Fruit fly (Drosophila melanogaster) whole organism, embryonic: Measurements from ENCODE around the gene ND-30.

ENCODE experiments used
- BEAF-32 ChIP-seq: fragments of 200-800 bp; sonication (Bioruptor generic); optimal IDR thresholded peaks from 3 replicates; lab custom pipeline; 2017; ENCODE audit warnings: missing biosample characterization, missing genetic modification characterization, mild to moderate bottlenecking, moderate library complexity, missing genetic modification reagents
- CG12744 ChIP-seq: fragments of 200-800 bp; sonication (Bioruptor generic); optimal IDR thresholded peaks from 2 replicates; lab custom pipeline; 2016; ENCODE audit warnings: missing biosample characterization, missing genetic modification characterization
- CG14667 ChIP-seq: fragments of 200-800 bp; sonication (Bioruptor generic); IDR thresholded peaks from 2 replicates; pipeline ENCODE4 v1.3.6; 2022; ENCODE audit warnings: missing biosample characterization, missing genetic modification characterization
- CG15269 ChIP-seq: fragments of 200-800 bp; sonication (Bioruptor generic); optimal IDR thresholded peaks from 2 replicates; lab custom pipeline; 2018; ENCODE audit warnings: missing biosample characterization, mild to moderate bottlenecking, missing genetic modification characterization, moderate library complexity
- CG18011 ChIP-seq: fragments of 200-800 bp; sonication (Bioruptor generic); optimal IDR thresholded peaks from 2 replicates; lab custom pipeline; 2017; ENCODE audit warnings: missing biosample characterization, missing genetic modification characterization, mild to moderate bottlenecking, moderate library complexity, missing genotype
- CG1832 ChIP-seq: fragments of 200-800 bp; sonication (Bioruptor generic); optimal IDR thresholded peaks from 2 replicates; lab custom pipeline; 2017; ENCODE audit warnings: missing biosample characterization, mild to moderate bottlenecking, missing genetic modification characterization, inconsistent platforms
- CG18764 ChIP-seq: fragments of 200-800 bp; sonication (Bioruptor generic); optimal IDR thresholded peaks from 3 replicates; lab custom pipeline; 2016; ENCODE audit warnings: missing biosample characterization, missing genetic modification characterization
- CG2116 ChIP-seq: fragments of 200-800 bp; sonication (Bioruptor generic); optimal IDR thresholded peaks from 3 replicates; lab custom pipeline; 2018; ENCODE audit warnings: missing biosample characterization, mild to moderate bottlenecking, missing genetic modification characterization
- CG2889 ChIP-seq: fragments of 200-800 bp; sonication (Bioruptor generic); IDR thresholded peaks from 3 replicates; pipeline ENCODE4 v1.3.6; 2022; ENCODE audit warnings: missing biosample characterization, missing genetic modification characterization
- CG33213 ChIP-seq: fragments of 200-800 bp; sonication (Bioruptor generic); optimal IDR thresholded peaks from 3 replicates; lab custom pipeline; 2016; ENCODE audit warnings: missing biosample characterization, missing genetic modification characterization
- CG34422 ChIP-seq: fragments of 200-800 bp; sonication (Bioruptor generic); IDR thresholded peaks from 3 replicates; pipeline ENCODE4 v1.3.6; 2022; ENCODE audit warnings: missing biosample characterization, missing genetic modification characterization
- CG8290 ChIP-seq, 3 experiments: fragments of 200-800 bp; sonication (Bioruptor generic); optimal IDR thresholded peaks; 2 replicates each; lab custom pipeline; 2016 to 2019; ENCODE audit warnings: missing biosample characterization in 3 of 3, missing genetic modification characterization in 3 of 3, mild to moderate bottlenecking in 2 of 3, moderate library complexity in 1 of 3
- CG9437 ChIP-seq: fragments of 200-800 bp; sonication (Bioruptor generic); optimal IDR thresholded peaks from 2 replicates; lab custom pipeline; 2018; ENCODE audit warnings: missing biosample characterization, mild to moderate bottlenecking, missing genetic modification characterization
- Camta ChIP-seq: fragments of 200-800 bp; sonication (Bioruptor generic); optimal IDR thresholded peaks from 2 replicates; lab custom pipeline; 2016; ENCODE audit warnings: missing biosample characterization, missing genetic modification characterization
- Dref ChIP-seq: fragments of 200-800 bp; sonication (Bioruptor generic); IDR thresholded peaks from 2 replicates; pipeline ENCODE4 v1.3.6; 2022; ENCODE audit warnings: missing biosample characterization, missing genetic modification characterization
- Eip74EF ChIP-seq, 2 experiments: fragments of 200-800 bp in 1 of 2; fragments of >200 bp in 1 of 2; sonication (Bioruptor generic) in 1 of 2; optimal IDR thresholded peaks; 2 replicates each; lab custom pipeline; 2017 to 2019; ENCODE audit warnings: missing biosample characterization in 2 of 2, missing genetic modification characterization in 2 of 2, mild to moderate bottlenecking in 1 of 2, moderate library complexity in 1 of 2
- HLH4C ChIP-seq: fragments of 200-800 bp; sonication (Bioruptor generic); IDR thresholded peaks from 3 replicates; pipeline ENCODE4 v1.3.6; 2022; ENCODE audit warnings: missing biosample characterization, missing genetic modification characterization; ENCODE audit not compliant: partially characterized antibody
- HLHmδ ChIP-seq: fragments of 200-800 bp; sonication (Bioruptor generic); optimal IDR thresholded peaks from 2 replicates; lab custom pipeline; 2018; ENCODE audit warnings: missing biosample characterization, mild to moderate bottlenecking, missing genetic modification characterization, moderate library complexity
- Meics ChIP-seq: fragments of 200-800 bp; sonication (Bioruptor generic); optimal IDR thresholded peaks from 2 replicates; lab custom pipeline; 2017; ENCODE audit warnings: missing biosample characterization, mild to moderate bottlenecking, missing genetic modification characterization
- Myb ChIP-seq: fragments of 200-800 bp; sonication (Bioruptor generic); optimal IDR thresholded peaks from 2 replicates; lab custom pipeline; 2016; ENCODE audit warnings: missing biosample characterization, missing genetic modification characterization
- PHDP ChIP-seq: fragments of 200-800 bp; sonication (Bioruptor generic); optimal IDR thresholded peaks from 3 replicates; lab custom pipeline; 2018; ENCODE audit warnings: missing biosample characterization, mild to moderate bottlenecking, missing genetic modification characterization, moderate library complexity
- Poxn ChIP-seq: fragments of 200-800 bp; sonication (Bioruptor generic); IDR thresholded peaks from 2 replicates; pipeline ENCODE4 v1.3.6; 2022; ENCODE audit warnings: missing biosample characterization, missing genetic modification characterization
- Ptx1 ChIP-seq: fragments of 200-800 bp; sonication (Bioruptor generic); IDR thresholded peaks from 2 replicates; pipeline ENCODE4 v1.3.6; 2022; ENCODE audit warnings: missing biosample characterization, missing genetic modification characterization
- Ravus ChIP-seq: fragments of 200-800 bp; sonication (Bioruptor generic); IDR thresholded peaks from 2 replicates; pipeline ENCODE4 v1.3.6; 2022; ENCODE audit warnings: missing biosample characterization, missing genetic modification characterization
- Ssrp ChIP-seq: fragments of 200-800 bp; sonication (Bioruptor generic); optimal IDR thresholded peaks from 2 replicates; lab custom pipeline; 2018; ENCODE audit warnings: missing biosample characterization, mild to moderate bottlenecking, missing genetic modification characterization, moderate library complexity
- ab ChIP-seq: fragments of 200-800 bp; sonication (Bioruptor generic); optimal IDR thresholded peaks from 2 replicates; lab custom pipeline; 2016; ENCODE audit warnings: missing biosample characterization, missing genetic modification characterization
- ac ChIP-seq: fragments of 200-800 bp; sonication (Bioruptor generic); optimal IDR thresholded peaks from 3 replicates; lab custom pipeline; 2017; ENCODE audit warnings: missing biosample characterization, mild to moderate bottlenecking, missing genetic modification characterization
- ap ChIP-seq: fragments of 200-800 bp; sonication (Bioruptor generic); IDR thresholded peaks from 2 replicates; pipeline ENCODE4 v1.3.6; 2022; ENCODE audit warnings: missing biosample characterization, missing genetic modification characterization
- cad ChIP-seq: fragments of >200 bp; optimal IDR thresholded peaks from 2 replicates; lab custom pipeline; 2017; ENCODE audit warnings: missing biosample characterization, missing genetic modification characterization
- emc ChIP-seq: fragments of 200-800 bp; sonication (Bioruptor generic); optimal IDR thresholded peaks from 2 replicates; lab custom pipeline; 2016; ENCODE audit warnings: missing biosample characterization, missing genetic modification characterization
- eve ChIP-seq, 2 experiments: fragments of >200 bp; optimal IDR thresholded peaks; 2 replicates each; lab custom pipeline; 2017; ENCODE audit warnings: missing biosample characterization in 2 of 2, missing genetic modification characterization in 2 of 2
- eyg ChIP-seq: fragments of 200-800 bp; sonication (Bioruptor generic); optimal IDR thresholded peaks from 3 replicates; lab custom pipeline; 2016; ENCODE audit warnings: missing biosample characterization, missing genetic modification characterization
- ftz-f1 ChIP-seq: fragments of 200-800 bp; sonication (Bioruptor generic); optimal IDR thresholded peaks from 2 replicates; lab custom pipeline; 2016; ENCODE audit warnings: missing biosample characterization, missing genetic modification characterization
- hbn ChIP-seq: fragments of 200-800 bp; sonication (Bioruptor generic); IDR thresholded peaks from 2 replicates; pipeline ENCODE4 v1.3.6; 2022; ENCODE audit warnings: missing biosample characterization, missing genetic modification characterization; ENCODE audit not compliant: partially characterized antibody
- hth ChIP-seq: fragments of >200 bp; optimal IDR thresholded peaks from 2 replicates; lab custom pipeline; 2017; ENCODE audit warnings: inconsistent platforms
- kah ChIP-seq: fragments of 200-800 bp; sonication (Bioruptor generic); optimal IDR thresholded peaks from 2 replicates; lab custom pipeline; 2018; ENCODE audit warnings: missing biosample characterization, mild to moderate bottlenecking, missing genetic modification characterization
- lmd ChIP-seq: fragments of 200-800 bp; sonication (Bioruptor generic); IDR thresholded peaks from 2 replicates; pipeline ENCODE4 v1.3.6; 2022; ENCODE audit warnings: missing biosample characterization, missing genetic modification characterization
- lov ChIP-seq, 2 experiments: fragments of 200-800 bp in 1 of 2; fragments of >200 bp in 1 of 2; sonication (Bioruptor generic) in 1 of 2; IDR thresholded peaks in 1 of 2; optimal IDR thresholded peaks in 1 of 2; 2 replicates in 1 of 2; 3 replicates in 1 of 2; pipeline versions ENCODE4 v1.3.6 to Lab custom; 2017 to 2022; ENCODE audit warnings: missing biosample characterization in 1 of 2, missing genetic modification characterization in 1 of 2
- oc ChIP-seq: fragments of 200-800 bp; sonication (Bioruptor generic); optimal IDR thresholded peaks from 2 replicates; lab custom pipeline; 2018; ENCODE audit warnings: missing biosample characterization, mild to moderate bottlenecking, missing genetic modification characterization, moderate library complexity
- odd ChIP-seq: fragments of 200-800 bp; sonication (Bioruptor generic); optimal IDR thresholded peaks from 2 replicates; lab custom pipeline; 2017; ENCODE audit warnings: missing biosample characterization, mild to moderate bottlenecking, missing genetic modification characterization
- org-1 ChIP-seq: fragments of 200-800 bp; sonication (Bioruptor generic); optimal IDR thresholded peaks from 2 replicates; lab custom pipeline; 2017; ENCODE audit warnings: missing biosample characterization, missing genetic modification characterization
- pan ChIP-seq, 4 experiments: fragments of >200 bp in 3 of 4; fragments of 200-800 bp in 1 of 4; sonication (Bioruptor generic) in 1 of 4; optimal IDR thresholded peaks in 3 of 4; IDR thresholded peaks in 1 of 4; 2 replicates each; pipeline versions ENCODE4 v1.3.6 to Lab custom; 2017 to 2022; ENCODE audit warnings: missing biosample characterization in 2 of 4, missing genetic modification characterization in 2 of 4, mixed read lengths in 1 of 4
- pfk ChIP-seq: fragments of 200-800 bp; sonication (Bioruptor generic); optimal IDR thresholded peaks from 2 replicates; lab custom pipeline; 2018; ENCODE audit warnings: missing biosample characterization, mild to moderate bottlenecking, missing genetic modification characterization, moderate library complexity
- run ChIP-seq: fragments of 200-800 bp; sonication (Bioruptor generic); optimal IDR thresholded peaks from 3 replicates; lab custom pipeline; 2018; ENCODE audit warnings: missing biosample characterization, mild to moderate bottlenecking, missing genetic modification characterization
- scrt ChIP-seq: fragments of 200-800 bp; sonication (Bioruptor generic); optimal IDR thresholded peaks from 2 replicates; lab custom pipeline; 2018; ENCODE audit warnings: missing biosample characterization, mild to moderate bottlenecking, missing genetic modification characterization, moderate library complexity
- sisA ChIP-seq: fragments of 200-800 bp; sonication (Bioruptor generic); IDR thresholded peaks from 2 replicates; pipeline ENCODE4 v1.3.6; 2022; ENCODE audit warnings: missing biosample characterization, missing genetic modification characterization
- tap ChIP-seq: fragments of 200-800 bp; optimal IDR thresholded peaks from 3 replicates; lab custom pipeline; 2019; ENCODE audit warnings: missing biosample characterization, mild to moderate bottlenecking, missing genetic modification characterization, moderate library complexity
- tin ChIP-seq: fragments of 200-800 bp; sonication (Bioruptor generic); optimal IDR thresholded peaks from 3 replicates; lab custom pipeline; 2016; ENCODE audit warnings: missing biosample characterization, missing genetic modification characterization
- tna ChIP-seq: fragments of 200-800 bp; sonication (Bioruptor generic); IDR thresholded peaks from 2 replicates; pipeline ENCODE4 v1.3.6; 2022; ENCODE audit warnings: missing biosample characterization, missing genetic modification characterization; ENCODE audit not compliant: partially characterized antibody
- usp ChIP-seq: fragments of >200 bp; optimal IDR thresholded peaks from 2 replicates; lab custom pipeline; 2017; ENCODE audit warnings: missing biosample characterization, missing genetic modification characterization

ND-30 gene

DNA sequence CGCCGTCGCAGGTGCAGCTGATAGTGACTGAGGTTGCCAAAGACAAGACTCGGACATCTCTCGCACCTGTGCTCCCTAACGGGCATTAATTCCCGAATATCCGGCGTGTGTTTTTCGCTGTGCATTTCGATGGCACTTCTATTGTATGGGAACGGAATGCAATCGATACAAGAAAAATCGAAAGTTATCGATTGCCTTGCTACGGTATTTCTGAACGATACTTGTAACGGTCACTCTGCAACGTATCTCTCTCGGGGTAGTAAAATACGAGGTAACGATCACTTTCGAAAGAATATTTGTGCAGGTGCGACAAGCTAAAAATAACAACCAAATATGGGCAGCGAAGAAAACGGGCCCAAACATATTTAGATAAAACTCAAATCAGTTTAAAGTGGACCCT lies 5.6 kb upstream of the ND-30 start, which contains the start of gene CG32280 (continued):
- peak; percentile 96 for TF ChIP-seq Dref (GFP tag; lab: Robert Waterston, UW)
- no peak for TF ChIP-seq org-1 (GFP tag; lab: Kevin White, UChicago)
- TF ChIP-seq odd (GFP tag; lab: Kevin White, UChicago) = no peak
- no peak for TF ChIP-seq pan (optimal IDR thresholded peaks at IDR 0.05; lab: Kevin White, UChicago)
- TF ChIP-seq pan (GFP tag; optimal IDR thresholded peaks at IDR 0.05 in 1 of 2, IDR thresholded peaks at IDR 0.05 in 1 of 2) = no peak
- TF ChIP-seq pfk (GFP tag; lab: Kevin White, UChicago) = peak; percentile 69
- no peak for TF ChIP-seq eyg (GFP tag; lab: Kevin White, UChicago)
- TF ChIP-seq CG1832 (GFP tag; lab: Kevin White, UChicago) = no peak
- TF ChIP-seq Eip74EF (GFP tag; optimal IDR thresholded peaks at IDR 0.05; lab: Kevin White, UChicago) = no peak
- TF ChIP-seq Ssrp (tag; lab: Kevin White, UChicago) = no peak
- no peak for TF ChIP-seq Ravus (GFP tag; lab: Robert Waterston, UW)
- peak; percentile 4 for TF ChIP-seq PHDP
- TF ChIP-seq CG2116 (GFP tag; lab: Kevin White, UChicago) = peak; percentile 76
- TF ChIP-seq ab (GFP tag; lab: Kevin White, UChicago) = no peak
- TF ChIP-seq ap (GFP tag; lab: Robert Waterston, UW) = no peak
- TF ChIP-seq tin = no peak
- TF ChIP-seq hth (lab: Kevin White, UChicago) = no peak
- TF ChIP-seq CG8290 (GFP tag; optimal IDR thresholded peaks at IDR 0.05; lab: Kevin White, UChicago) = peak; percentile 19
- no peak for TF ChIP-seq CG8290 (tag; optimal IDR thresholded peaks at IDR 0.05; lab: Kevin White, UChicago)
- TF ChIP-seq hbn (GFP tag; lab: Robert Waterston, UW) = peak; percentile 91
- TF ChIP-seq BEAF-32 (GFP tag; lab: Kevin White, UChicago) = peak; percentile 85
- TF ChIP-seq tna (GFP tag; lab: Robert Waterston, UW) = peak; percentile 85
- TF ChIP-seq HLH4C (GFP tag; lab: Robert Waterston, UW) = peak; percentile 86
- TF ChIP-seq lov (optimal IDR thresholded peaks at IDR 0.05; lab: Kevin White, UChicago) = no peak
- TF ChIP-seq lov (GFP tag; IDR thresholded peaks at IDR 0.05; lab: Robert Waterston, UW) = no peak
- TF ChIP-seq kah (GFP tag; lab: Kevin White, UChicago) = no peak
- TF ChIP-seq sisA (GFP tag; lab: Robert Waterston, UW) = no peak
- TF ChIP-seq usp (GFP tag; lab: Kevin White, UChicago) = no peak
- peak; percentile 17; the same call in 1 of the 2 replicates for TF ChIP-seq lmd (GFP tag; lab: Robert Waterston, UW)
- TF ChIP-seq scrt (GFP tag; lab: Kevin White, UChicago) = no peak
- no peak for TF ChIP-seq Meics (GFP tag; lab: Kevin White, UChicago)
- TF ChIP-seq Ptx1 = peak; percentile 25; the same call in 1 of the 2 replicates
- TF ChIP-seq HLHmδ (GFP tag; lab: Kevin White, UChicago) = peak; percentile 69
- TF ChIP-seq CG34422 = no peak; the same call in 2 of the 3 replicates
- TF ChIP-seq oc (tag; lab: Kevin White, UChicago) = no peak
- TF ChIP-seq CG33213 = no peak
- no peak for TF ChIP-seq ac (GFP tag; lab: Kevin White, UChicago)
- no peak for TF ChIP-seq CG18764 (GFP tag; lab: Kevin White, UChicago)
- no peak for TF ChIP-seq CG9437 (GFP tag; lab: Kevin White, UChicago)
- no peak for TF ChIP-seq Poxn (GFP tag; lab: Robert Waterston, UW)
- TF ChIP-seq CG14667 (GFP tag; lab: Robert Waterston, UW) = no peak
- no peak for TF ChIP-seq CG15269
- TF ChIP-seq CG18011 = no peak
- peak; percentile 82 for TF ChIP-seq Myb
- no peak for TF ChIP-seq emc
- no peak for TF ChIP-seq ftz-f1 (GFP tag; lab: Kevin White, UChicago)
- TF ChIP-seq Camta = no peak
- no peak for TF ChIP-seq tap
- TF ChIP-seq CG12744 (GFP tag; lab: Kevin White, UChicago) = no peak
- no peak for TF ChIP-seq cad (GFP tag; lab: Kevin White, UChicago)
- no peak for TF ChIP-seq eve (GFP tag; optimal IDR thresholded peaks at IDR 0.05; lab: Kevin White, UChicago)
- TF ChIP-seq run = no peak
- TF ChIP-seq CG2889 (GFP tag; lab: Robert Waterston, UW) = no peak
